Worm (Caenorhabditis elegans): Measurements from ENCODE around the gene F55E10.1.
A peak's percentile ranks its signal among the peaks of the same experiment; 100 is the strongest.

Gene F55E10.1

DNA sequence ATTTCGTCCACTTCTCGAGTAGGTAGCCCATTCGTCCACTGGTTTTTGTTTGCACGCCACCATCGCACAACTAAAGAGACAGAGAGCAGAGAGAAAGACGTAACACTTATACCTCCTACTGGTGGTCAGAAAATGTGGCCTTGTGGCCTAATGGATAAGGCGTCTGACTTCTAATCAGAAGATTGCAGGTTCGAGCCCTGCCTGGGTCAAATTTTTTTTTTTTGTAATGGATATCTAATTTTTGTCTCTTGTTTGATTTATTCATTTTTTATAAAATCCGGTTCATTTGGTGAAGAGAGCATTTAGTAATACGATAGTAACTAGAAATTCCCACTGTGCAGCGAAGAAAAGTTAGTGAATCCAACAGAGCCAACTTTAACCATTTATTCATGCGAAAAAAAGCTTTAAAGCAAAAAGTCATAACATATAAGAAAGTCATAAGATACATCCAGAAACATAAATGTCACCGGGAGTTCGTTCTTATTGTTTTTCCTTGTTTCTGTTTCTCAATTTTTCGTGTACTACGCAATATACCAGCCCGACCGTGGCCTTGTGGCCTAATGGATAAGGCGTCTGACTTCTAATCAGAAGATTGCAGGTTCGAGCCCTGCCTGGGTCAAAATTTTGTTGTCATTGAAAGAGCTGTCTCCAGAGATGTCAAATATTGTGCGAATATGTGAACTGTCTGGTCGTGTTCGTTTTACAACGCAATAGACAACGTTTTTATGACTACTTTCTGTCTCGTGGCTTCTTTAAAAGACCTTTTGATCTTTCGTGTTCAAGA, 44.5 kb downstream of the F55E10.1 start (continued):
- TF ChIP-seq nhr-84 (tag; optimal IDR thresholded peaks at IDR 0.05) (no peak), dsc-1 (tag; optimal IDR thresholded peaks at IDR 0.05) (peak; percentile 64), nhr-20 (tag; optimal IDR thresholded peaks at IDR 0.05) (peak; percentile 65), nhr-19 (GFP tag; conservative IDR thresholded peaks at IDR 0.05) (peak; percentile 56; the same call in 1 of the 2 replicates), fkh-4 (tag; optimal IDR thresholded peaks at IDR 0.05; ENCODE audit: borderline replicate concordance) (no peak), ceh-82 (tag; optimal IDR thresholded peaks at IDR 0.05) (peak; percentile 15 to 35 (median 34)), F16B12.6 (tag; optimal IDR thresholded peaks at IDR 0.05) (no peak)

DNA sequence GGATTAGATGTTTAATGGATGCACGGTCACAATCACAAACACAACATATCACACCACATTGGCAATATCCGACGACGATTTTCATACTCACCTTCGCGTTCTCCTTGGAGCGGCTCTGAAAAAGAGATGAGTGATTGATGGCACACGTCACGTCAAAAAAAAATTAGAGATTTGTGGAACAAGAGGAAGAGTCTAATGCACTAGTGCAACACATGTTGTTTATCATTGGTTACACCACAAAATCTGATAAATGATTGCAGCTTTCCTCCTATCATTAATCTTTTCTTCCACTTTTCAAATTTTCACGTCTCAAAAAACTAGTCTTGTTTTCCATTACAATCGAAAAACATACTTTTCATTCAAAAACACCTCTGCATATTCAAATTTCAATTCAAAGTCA, 48.7 kb downstream of the F55E10.1 start:
- TF ChIP-seq lin-14 (GFP tag; optimal IDR thresholded peaks at IDR 0.05) = peak; percentile 8
- TF ChIP-seq pqm-1 (tag; optimal IDR thresholded peaks at IDR 0.05) = no peak

DNA sequence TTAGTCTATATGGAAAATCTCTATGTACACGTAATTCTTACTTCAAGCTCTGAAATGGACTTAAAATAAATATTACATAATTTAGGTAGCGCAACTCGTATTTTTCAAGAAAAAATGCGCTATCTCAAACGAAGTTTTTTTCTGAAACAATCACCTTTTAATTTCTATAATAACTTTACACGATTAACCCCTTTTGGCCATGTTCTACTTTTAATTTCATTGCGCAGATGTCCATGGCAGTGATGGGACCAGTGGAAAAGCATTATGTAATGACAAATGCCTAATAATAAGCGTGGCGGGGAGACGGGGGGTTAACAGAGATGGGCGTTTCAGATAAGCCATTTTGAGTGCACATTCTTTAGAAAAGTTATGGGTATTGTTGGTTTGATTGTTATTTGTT, 49.7 kb downstream of the F55E10.1 start:
- no peak for TF ChIP-seq efl-1 (optimal IDR thresholded peaks at IDR 0.05)
- no peak for TF ChIP-seq efl-1 (GFP tag; optimal IDR thresholded peaks at IDR 0.05 in 1 of 2)
- TF ChIP-seq elt-3 (tag; optimal IDR thresholded peaks at IDR 0.05) = no peak
- TF ChIP-seq snu-23 (GFP tag; optimal IDR thresholded peaks at IDR 0.05) = no peak
- TF ChIP-seq nhr-47 (tag; optimal IDR thresholded peaks at IDR 0.05) = no peak
- no peak for TF ChIP-seq tlp-1 (tag; optimal IDR thresholded peaks at IDR 0.05)

All from whole organism, L1 larva.